Worm (Caenorhabditis elegans): ENCODE data around the gene odd-2.

DNA sequence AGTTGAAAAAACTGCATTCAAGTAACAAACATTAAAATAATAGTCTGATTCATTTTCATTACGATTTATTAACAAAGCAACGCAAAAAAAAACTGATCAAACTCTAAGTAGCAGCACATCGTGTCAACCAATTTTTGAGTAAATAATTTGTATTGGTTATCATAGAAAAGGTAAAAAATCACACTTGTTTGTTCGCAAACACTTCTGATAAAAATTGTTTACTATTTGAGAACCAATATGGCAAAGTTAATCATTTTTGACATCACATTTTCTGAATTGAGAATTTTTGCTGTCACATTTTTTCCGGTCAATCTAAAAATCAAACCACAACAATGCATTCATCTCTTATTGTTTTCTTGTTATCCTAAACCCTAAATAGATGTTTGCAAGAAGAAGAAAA is 39.0 kb downstream of the odd-2 start:
- no peak for TF ChIP-seq nhr-77 (tag; optimal IDR thresholded peaks at IDR 0.05)
- no peak for TF ChIP-seq fos-1 (tag; optimal IDR thresholded peaks at IDR 0.05)
- TF ChIP-seq R02D3.7 (tag; optimal IDR thresholded peaks at IDR 0.05) = no peak

All from whole organism, L3 larva.